Fruit fly (Drosophila melanogaster) whole organism, larva: ENCODE data around the gene CG17344.

ENCODE experiments used
- noc ChIP-seq: fragments of 200-800 bp; sonication (Bioruptor generic); optimal IDR thresholded peaks from 3 replicates; lab custom pipeline; 2019; ENCODE audit warnings: missing biosample characterization, mild to moderate bottlenecking, missing genetic modification characterization, moderate library complexity

CG17344 gene

dm6 chr2L:19101744-19102143 lies at the start of gene CG17344, which contains the start of gene CG43731:
TSS of gene CG17344 (plus strand) at chr2L:19102044.
TSS of gene CG43731 (plus strand) at chr2L:19102044.
- TF ChIP-seq noc (tag; lab: Kevin White, UChicago): no peak

dm6 chr2L:19053860-19054515 lies 47.9 kb upstream of the CG17344 start, which contains the start of gene CG10492:
TSS of gene CG10492 (plus strand) at chr2L:19054078.
- no peak for TF ChIP-seq noc (tag; lab: Kevin White, UChicago)

dm6 chr2L:19054516-19054887 lies 47.3 kb upstream of the CG17344 start:
- no peak for TF ChIP-seq noc (tag; lab: Kevin White, UChicago)

dm6 chr2L:19057799-19058198 lies 44.0 kb upstream of the CG17344 start:
- TF ChIP-seq noc (tag; lab: Kevin White, UChicago): no peak

- TF ChIP-seq noc (tag; lab: Kevin White, UChicago): no peak
These were observed 42.9 kb upstream of the CG17344 start, which contains the start of gene Phlpp for dm6 chr2L:19058916-19059315. TSS of gene Phlpp (plus strand) at chr2L:19059129.

dm6 chr2L:19063090-19063692 lies 38.7 kb upstream of the CG17344 start, which contains the start of gene Dus4:
TSS of gene Dus4 (plus strand) at chr2L:19063295.
- TF ChIP-seq noc (tag; lab: Kevin White, UChicago): no peak

dm6 chr2L:19064706-19065105 lies 37.1 kb upstream of the CG17344 start, which contains the start of gene CG17343:
TSS of gene CG17343 (plus strand) at chr2L:19064929.
- no peak for TF ChIP-seq noc (tag; lab: Kevin White, UChicago)

- TF ChIP-seq noc (tag; lab: Kevin White, UChicago): no peak
These were observed 33.5 kb upstream of the CG17344 start for dm6 chr2L:19068393-19068792.

- no peak for TF ChIP-seq noc (tag; lab: Kevin White, UChicago)
These were observed 32.2 kb upstream of the CG17344 start, which contains the start of gene CG10702 for dm6 chr2L:19069548-19070145. TSS of gene CG10702 (minus strand) at chr2L:19069851.

- no peak for TF ChIP-seq noc (tag; lab: Kevin White, UChicago)
These were observed 30.1 kb upstream of the CG17344 start for dm6 chr2L:19071713-19072112.

dm6 chr2L:19074099-19074828 lies 27.6 kb upstream of the CG17344 start, which contains the start of gene CG17572:
TSS of gene CG17572 (minus strand) at chr2L:19074149.
- TF ChIP-seq noc (tag; lab: Kevin White, UChicago): no peak

- no peak for TF ChIP-seq noc (tag; lab: Kevin White, UChicago)
These were observed 22.9 kb upstream of the CG17344 start, which contains the start of gene CG10700 for dm6 chr2L:19078928-19079327. TSS of gene CG10700 (minus strand) at chr2L:19079028.

- no peak for TF ChIP-seq noc (tag; lab: Kevin White, UChicago)
These were observed 22.1 kb upstream of the CG17344 start for dm6 chr2L:19079742-19080141.

- TF ChIP-seq noc (tag; lab: Kevin White, UChicago): no peak
These were observed 18.5 kb upstream of the CG17344 start for dm6 chr2L:19083320-19083764.

dm6 chr2L:19088895-19089294 lies 12.9 kb upstream of the CG17344 start:
- TF ChIP-seq noc (tag; lab: Kevin White, UChicago): no peak
